Worm (Caenorhabditis elegans): ENCODE data around the gene latd-1.

DNA sequence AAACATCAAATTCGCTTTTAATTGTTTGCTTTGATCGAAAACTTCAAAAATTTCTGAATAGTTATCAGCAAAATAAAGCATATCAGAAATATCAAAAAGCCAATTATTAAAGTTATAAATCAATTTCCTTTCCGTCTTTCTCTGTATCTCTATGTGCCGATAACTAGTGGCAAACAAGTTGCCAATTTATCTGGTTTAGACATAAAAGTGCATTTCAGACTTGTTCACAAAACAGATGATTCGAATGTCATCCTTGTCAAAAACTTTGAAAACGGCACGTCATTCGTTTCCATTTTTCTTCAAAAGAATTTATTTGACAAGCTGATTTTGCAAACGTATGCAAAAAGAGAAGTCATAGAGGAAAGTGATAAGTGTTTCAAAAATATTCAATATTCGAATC is 30.3 kb downstream of the latd-1 start:
- TF ChIP-seq unc-62 (GFP tag; optimal IDR thresholded peaks at IDR 0.05), result no peak
- no peak for TF ChIP-seq zip-8 (tag; optimal IDR thresholded peaks at IDR 0.05)
- no peak for TF ChIP-seq elt-1 (tag; optimal IDR thresholded peaks at IDR 0.05; ENCODE audit: borderline replicate concordance, insufficient read depth)
- TF ChIP-seq flh-1 (GFP tag; optimal IDR thresholded peaks at IDR 0.05), result no peak
- TF ChIP-seq mep-1 (tag; optimal IDR thresholded peaks at IDR 0.05), result no peak
- TF ChIP-seq snpc-4 (tag; optimal IDR thresholded peaks at IDR 0.05), result no peak
